Fruit fly (Drosophila melanogaster): ENCODE results near the gene mRpL23.

The mRpL23 gene

dm6 chr3L:2409289-2409688 lies 35.8 kb upstream of the mRpL23 start (continued):
- TF ChIP-seq CG6765 (GFP tag; optimal IDR thresholded peaks at IDR 0.05) (no peak), CG2199 (GFP tag; IDR thresholded peaks at IDR 0.05) (peak; percentile 96), gro (GFP tag; optimal IDR thresholded peaks at IDR 0.05) (peak; percentile 25), pnt (GFP tag; optimal IDR thresholded peaks at IDR 0.05) (no peak), jumu (GFP tag; optimal IDR thresholded peaks at IDR 0.05) (no peak), sens (GFP tag) (no peak), abd-A (tag; optimal IDR thresholded peaks at IDR 0.05) (peak; percentile 27), CG1602 (GFP tag; optimal IDR thresholded peaks at IDR 0.05) (no peak), CG42726 (GFP tag; IDR thresholded peaks at IDR 0.05; ENCODE audit: partially characterized antibody) (0 out of 2 replicates have a peak, but pooled peaks have one; percentile 27), Sry-δ (GFP tag; optimal IDR thresholded peaks at IDR 0.05) (peak; percentile 8), CG11504 (tag; optimal IDR thresholded peaks at IDR 0.05) (peak; percentile 34), vnd (GFP tag; IDR thresholded peaks at IDR 0.05; ENCODE audit: partially characterized antibody) (no peak), Myb (GFP tag; optimal IDR thresholded peaks at IDR 0.05) (peak; percentile 94), CG10462 (GFP tag; optimal IDR thresholded peaks at IDR 0.05) (no peak), Dek (tag; optimal IDR thresholded peaks at IDR 0.05) (peak; percentile 22), YL-1 (GFP tag; optimal IDR thresholded peaks at IDR 0.05) (no peak), HmgZ (tag; optimal IDR thresholded peaks at IDR 0.05) (peak; percentile 38)

dm6 chr3L:2407945-2408344 lies 34.4 kb upstream of the mRpL23 start:
- no peak for TF ChIP-seq NFAT (GFP tag; IDR thresholded peaks at IDR 0.05)
- TF ChIP-seq tin (GFP tag; optimal IDR thresholded peaks at IDR 0.05) = no peak
- peak; percentile 96 for TF ChIP-seq zen (tag; optimal IDR thresholded peaks at IDR 0.05)
- peak; percentile 1 for TF ChIP-seq Med (GFP tag)
- TF ChIP-seq CG3847 (GFP tag; IDR thresholded peaks at IDR 0.05) = no peak
- no peak for TF ChIP-seq CG6689 (GFP tag; IDR thresholded peaks at IDR 0.05)
- TF ChIP-seq CG11085 (GFP tag; IDR thresholded peaks at IDR 0.05) = peak; percentile 20; the same call in 1 of the 2 replicates
- no peak for TF ChIP-seq CG4820 (GFP tag; optimal IDR thresholded peaks at IDR 0.05)
- no peak for TF ChIP-seq CG10543 (GFP tag; optimal IDR thresholded peaks at IDR 0.05)
- peak; percentile 31 for TF ChIP-seq Ets65A (GFP tag)
- TF ChIP-seq CG7963 (GFP tag; IDR thresholded peaks at IDR 0.05; ENCODE audit: partially characterized antibody) = peak; percentile 11; the same call in 1 of the 3 replicates
- no peak for TF ChIP-seq en (GFP tag; optimal IDR thresholded peaks at IDR 0.05)
- TF ChIP-seq CG1792 (GFP tag; optimal IDR thresholded peaks at IDR 0.05) = no peak

dm6 chr3L:2407271-2407670 lies 33.8 kb upstream of the mRpL23 start:
- TF ChIP-seq CTCF (GFP tag; optimal IDR thresholded peaks at IDR 0.05) (peak; percentile 58), CG10209 (GFP tag; optimal IDR thresholded peaks at IDR 0.05) (no peak), CG17802 (tag; optimal IDR thresholded peaks at IDR 0.05) (no peak)

dm6 chr3L:2402206-2402605 lies 28.7 kb upstream of the mRpL23 start:
- TF ChIP-seq H2.0 (GFP tag; IDR thresholded peaks at IDR 0.05) = no peak
- no peak for TF ChIP-seq CG2202 (tag; optimal IDR thresholded peaks at IDR 0.05)
- TF ChIP-seq Lim3 (GFP tag; IDR thresholded peaks at IDR 0.05) = no peak
- peak; percentile 18; the same call in 1 of the 2 replicates for TF ChIP-seq GATAe (GFP tag; conservative IDR thresholded peaks at IDR 0.05)
- TF ChIP-seq NK7.1 (GFP tag; optimal IDR thresholded peaks at IDR 0.05) = no peak
- no peak for TF ChIP-seq CG7928 (GFP tag; optimal IDR thresholded peaks at IDR 0.05)
- TF ChIP-seq gce (GFP tag; IDR thresholded peaks at IDR 0.05) = no peak
- TF ChIP-seq CG6765 (GFP tag; optimal IDR thresholded peaks at IDR 0.05) = no peak
- TF ChIP-seq CG9817 (tag; optimal IDR thresholded peaks at IDR 0.05) = no peak
- no peak for TF ChIP-seq NFAT (GFP tag; IDR thresholded peaks at IDR 0.05)
- peak; percentile 70 for TF ChIP-seq CG34376 (GFP tag; optimal IDR thresholded peaks at IDR 0.05)
- no peak for TF ChIP-seq klu (GFP tag; IDR thresholded peaks at IDR 0.05)
- TF ChIP-seq cg (GFP tag; optimal IDR thresholded peaks at IDR 0.05) = no peak
- no peak for TF ChIP-seq BEAF-32 (GFP tag; optimal IDR thresholded peaks at IDR 0.05)
- TF ChIP-seq unc-4 (GFP tag; IDR thresholded peaks at IDR 0.05; ENCODE audit: partially characterized antibody) = no peak
- no peak for TF ChIP-seq CG14860 (GFP tag; IDR thresholded peaks at IDR 0.05; ENCODE audit: partially characterized antibody)
- peak; percentile 54 for TF ChIP-seq exex (tag; optimal IDR thresholded peaks at IDR 0.05)
- TF ChIP-seq CG16863 (GFP tag; optimal IDR thresholded peaks at IDR 0.05) = no peak

Data from whole organism, embryonic.